Fruit fly (Drosophila melanogaster) whole organism, embryonic: ENCODE results near the gene mAChR-C.

Experiments
- Antp ChIP-seq: fragments of 200-800 bp; sonication (Bioruptor generic); optimal IDR thresholded peaks from 3 replicates; lab custom pipeline; 2016; ENCODE audit warnings: missing biosample characterization, missing genetic modification characterization
- BtbVII ChIP-seq: fragments of 200-800 bp; sonication (Bioruptor generic); optimal IDR thresholded peaks from 3 replicates; lab custom pipeline; 2017; ENCODE audit warnings: missing biosample characterization, mild to moderate bottlenecking, missing genetic modification characterization
- CG11085 ChIP-seq: fragments of 200-800 bp; sonication (Bioruptor generic); IDR thresholded peaks from 2 replicates; pipeline ENCODE4 v1.3.6; 2022; ENCODE audit warnings: missing biosample characterization, missing genetic modification characterization
- CG11456 ChIP-seq: fragments of 200-800 bp; sonication (Bioruptor generic); IDR thresholded peaks from 3 replicates; pipeline ENCODE4 v1.3.6; 2022; ENCODE audit warnings: missing biosample characterization, missing genetic modification characterization
- CG11560 ChIP-seq: fragments of 200-800 bp; sonication (Bioruptor generic); IDR thresholded peaks from 3 replicates; pipeline ENCODE4 v1.3.6; 2022; ENCODE audit warnings: missing biosample characterization, missing genetic modification characterization
- CG11696 ChIP-seq: fragments of 200-800 bp; sonication (Bioruptor generic); IDR thresholded peaks from 2 replicates; pipeline ENCODE4 v1.3.6; 2022; ENCODE audit warnings: missing biosample characterization, missing genetic modification characterization
- CG11723 ChIP-seq: fragments of 200-800 bp; sonication (Bioruptor generic); optimal IDR thresholded peaks from 2 replicates; lab custom pipeline; 2017; ENCODE audit warnings: missing biosample characterization, mild to moderate bottlenecking, missing genetic modification characterization
- CG12219 ChIP-seq: fragments of 200-800 bp; sonication (Bioruptor generic); optimal IDR thresholded peaks from 3 replicates; lab custom pipeline; 2018; ENCODE audit warnings: missing biosample characterization, mild to moderate bottlenecking, missing genetic modification characterization
- CG12236 ChIP-seq: fragments of 200-800 bp; sonication (Bioruptor generic); optimal IDR thresholded peaks from 2 replicates; lab custom pipeline; 2016; ENCODE audit warnings: missing biosample characterization, missing genetic modification characterization
- CG13123 ChIP-seq: fragments of 200-800 bp; sonication (Bioruptor generic); optimal IDR thresholded peaks from 2 replicates; lab custom pipeline; 2016; ENCODE audit warnings: missing biosample characterization, missing genetic modification characterization
- CG13775 ChIP-seq: fragments of 200-800 bp; sonication (Bioruptor generic); optimal IDR thresholded peaks from 3 replicates; lab custom pipeline; 2017; ENCODE audit warnings: missing biosample characterization, mild to moderate bottlenecking, missing genetic modification characterization
- CG14710 ChIP-seq: fragments of 200-800 bp; sonication (Bioruptor generic); optimal IDR thresholded peaks from 3 replicates; lab custom pipeline; 2019; ENCODE audit warnings: missing biosample characterization, mild to moderate bottlenecking, missing genetic modification characterization, moderate library complexity
- CG14860 ChIP-seq: fragments of 200-800 bp; sonication (Bioruptor generic); IDR thresholded peaks from 3 replicates; pipeline ENCODE4 v1.3.6; 2022; ENCODE audit warnings: missing biosample characterization, missing genetic modification characterization; ENCODE audit not compliant: partially characterized antibody
- CG1529 ChIP-seq: fragments of 200-800 bp; sonication (Bioruptor generic); optimal IDR thresholded peaks from 3 replicates; lab custom pipeline; 2018; ENCODE audit warnings: missing biosample characterization, missing genetic modification characterization
- CG16815 ChIP-seq: fragments of 200-800 bp; sonication (Bioruptor generic); optimal IDR thresholded peaks from 3 replicates; lab custom pipeline; 2017; ENCODE audit warnings: missing biosample characterization, mild to moderate bottlenecking, missing genetic modification characterization
- CG17802 ChIP-seq: fragments of 200-800 bp; sonication (Bioruptor generic); optimal IDR thresholded peaks from 2 replicates; lab custom pipeline; 2018; ENCODE audit warnings: missing biosample characterization, mild to moderate bottlenecking, missing genetic modification characterization, moderate library complexity
- CG18262 ChIP-seq: fragments of 200-800 bp; optimal IDR thresholded peaks from 3 replicates; lab custom pipeline; 2019; ENCODE audit warnings: missing biosample characterization, mild to moderate bottlenecking, missing genetic modification characterization, moderate library complexity
- CG18476 ChIP-seq: fragments of 200-800 bp; sonication (Bioruptor generic); optimal IDR thresholded peaks from 2 replicates; lab custom pipeline; 2016; ENCODE audit warnings: missing biosample characterization, mild to moderate bottlenecking, missing genetic modification characterization
- CG3163 ChIP-seq: fragments of 200-800 bp; sonication (Bioruptor generic); optimal IDR thresholded peaks from 3 replicates; lab custom pipeline; 2016; ENCODE audit warnings: missing biosample characterization, missing genetic modification characterization
- CG34224 ChIP-seq: fragments of 200-800 bp; sonication (Bioruptor generic); IDR thresholded peaks from 3 replicates; pipeline ENCODE4 v1.3.6; 2022; ENCODE audit warnings: missing biosample characterization, missing genetic modification characterization; ENCODE audit not compliant: partially characterized antibody
- CG4282 ChIP-seq: fragments of 200-800 bp; sonication (Bioruptor generic); optimal IDR thresholded peaks from 2 replicates; lab custom pipeline; 2016; ENCODE audit warnings: missing biosample characterization, missing genetic modification characterization
- CG4707 ChIP-seq: fragments of 200-800 bp; sonication (Bioruptor generic); optimal IDR thresholded peaks from 2 replicates; lab custom pipeline; 2018; ENCODE audit warnings: missing biosample characterization, mild to moderate bottlenecking, missing genetic modification characterization, moderate library complexity
- CG4854 ChIP-seq: fragments of 200-800 bp; sonication (Bioruptor generic); optimal IDR thresholded peaks from 2 replicates; lab custom pipeline; 2016; ENCODE audit warnings: missing biosample characterization, missing genetic modification characterization, inconsistent platforms
- CG5245 ChIP-seq: fragments of 200-800 bp; sonication (Bioruptor generic); optimal IDR thresholded peaks from 3 replicates; lab custom pipeline; 2016; ENCODE audit warnings: missing biosample characterization, missing genetic modification characterization
- CG6689 ChIP-seq: fragments of 200-800 bp; sonication (Bioruptor generic); IDR thresholded peaks from 2 replicates; pipeline ENCODE4 v1.3.6; 2022; ENCODE audit warnings: missing biosample characterization, missing genetic modification characterization
- CG7271 ChIP-seq: fragments of 200-800 bp; sonication (Bioruptor generic); optimal IDR thresholded peaks from 2 replicates; lab custom pipeline; 2018; ENCODE audit warnings: missing biosample characterization, mild to moderate bottlenecking, missing genetic modification characterization, moderate library complexity
- CG7786 ChIP-seq: fragments of 200-800 bp; sonication (Bioruptor generic); optimal IDR thresholded peaks from 2 replicates; lab custom pipeline; 2016; ENCODE audit warnings: missing biosample characterization, missing genetic modification characterization
- CG8290 ChIP-seq, 3 experiments: fragments of 200-800 bp; sonication (Bioruptor generic); optimal IDR thresholded peaks; 2 replicates each; lab custom pipeline; 2016 to 2019; ENCODE audit warnings: missing biosample characterization in 3 of 3, missing genetic modification characterization in 3 of 3, mild to moderate bottlenecking in 2 of 3, moderate library complexity in 1 of 3
- CrebB ChIP-seq: fragments of 200-800 bp; sonication (Bioruptor generic); optimal IDR thresholded peaks from 3 replicates; lab custom pipeline; 2018; ENCODE audit warnings: missing biosample characterization, mild to moderate bottlenecking, missing genetic modification characterization
- Dad ChIP-seq: fragments of 200-800 bp; sonication (Bioruptor generic); optimal IDR thresholded peaks from 3 replicates; lab custom pipeline; 2016; ENCODE audit warnings: missing biosample characterization, missing genetic modification characterization
- Hr51 ChIP-seq, 2 experiments: fragments of 200-800 bp; sonication (Bioruptor generic); optimal IDR thresholded peaks; 2 replicates in 1 of 2; 3 replicates in 1 of 2; lab custom pipeline; 2016 to 2018; ENCODE audit warnings: missing biosample characterization in 2 of 2, missing genetic modification characterization in 2 of 2, mild to moderate bottlenecking in 1 of 2, moderate library complexity in 1 of 2
- Neu2 ChIP-seq: fragments of 200-800 bp; sonication (Bioruptor generic); optimal IDR thresholded peaks from 3 replicates; lab custom pipeline; 2016; ENCODE audit warnings: missing biosample characterization, missing genetic modification characterization, borderline replicate concordance
- Xbp1 ChIP-seq: fragments of 200-800 bp; sonication (Bioruptor generic); optimal IDR thresholded peaks from 3 replicates; lab custom pipeline; 2016; ENCODE audit warnings: missing biosample characterization, mild to moderate bottlenecking, missing genetic modification characterization
- chif ChIP-seq, 2 experiments: fragments of 200-800 bp; sonication (Bioruptor generic); optimal IDR thresholded peaks; 3 replicates each; lab custom pipeline; 2016; ENCODE audit warnings: missing biosample characterization in 2 of 2, missing genetic modification characterization in 2 of 2
- crc ChIP-seq: fragments of 200-800 bp; sonication (Bioruptor generic); optimal IDR thresholded peaks from 2 replicates; lab custom pipeline; 2016; ENCODE audit warnings: missing biosample characterization, missing genetic modification characterization
- disco-r ChIP-seq: fragments of 200-800 bp; sonication (Bioruptor generic); optimal IDR thresholded peaks from 2 replicates; lab custom pipeline; 2016; ENCODE audit warnings: missing biosample characterization, missing genetic modification characterization
- fru ChIP-seq: fragments of >200 bp; optimal IDR thresholded peaks from 2 replicates; lab custom pipeline; 2017
- kah ChIP-seq: fragments of 200-800 bp; sonication (Bioruptor generic); optimal IDR thresholded peaks from 2 replicates; lab custom pipeline; 2018; ENCODE audit warnings: missing biosample characterization, mild to moderate bottlenecking, missing genetic modification characterization
- ken ChIP-seq: fragments of 200-800 bp; sonication (Bioruptor generic); IDR thresholded peaks from 3 replicates; pipeline ENCODE4 v1.3.6; 2022; ENCODE audit warnings: missing biosample characterization, missing genetic modification characterization
- odd ChIP-seq: fragments of 200-800 bp; sonication (Bioruptor generic); optimal IDR thresholded peaks from 2 replicates; lab custom pipeline; 2017; ENCODE audit warnings: missing biosample characterization, mild to moderate bottlenecking, missing genetic modification characterization
- org-1 ChIP-seq: fragments of 200-800 bp; sonication (Bioruptor generic); optimal IDR thresholded peaks from 2 replicates; lab custom pipeline; 2017; ENCODE audit warnings: missing biosample characterization, missing genetic modification characterization
- sc ChIP-seq, 3 experiments: fragments of >200 bp in 2 of 3; fragments of 200-800 bp in 1 of 3; sonication (Bioruptor generic) in 1 of 3; optimal IDR thresholded peaks; 2 replicates in 2 of 3; 3 replicates in 1 of 3; lab custom pipeline; 2017; ENCODE audit warnings: mild to moderate bottlenecking in 1 of 3, missing biosample characterization in 1 of 3, missing genetic modification characterization in 1 of 3, missing genetic modification reagents in 1 of 3
- scrt ChIP-seq: fragments of 200-800 bp; sonication (Bioruptor generic); optimal IDR thresholded peaks from 2 replicates; lab custom pipeline; 2018; ENCODE audit warnings: missing biosample characterization, mild to moderate bottlenecking, missing genetic modification characterization, moderate library complexity
- sd ChIP-seq: fragments of 200-800 bp; sonication (Bioruptor generic); optimal IDR thresholded peaks from 3 replicates; lab custom pipeline; 2018; ENCODE audit warnings: missing biosample characterization, mild to moderate bottlenecking, missing genetic modification characterization, moderate library complexity
- shn ChIP-seq: fragments of 200-800 bp; sonication (Bioruptor generic); optimal IDR thresholded peaks from 3 replicates; lab custom pipeline; 2016; ENCODE audit warnings: missing biosample characterization, missing genetic modification characterization
- sisA ChIP-seq: fragments of 200-800 bp; sonication (Bioruptor generic); IDR thresholded peaks from 2 replicates; pipeline ENCODE4 v1.3.6; 2022; ENCODE audit warnings: missing biosample characterization, missing genetic modification characterization
- tap ChIP-seq: fragments of 200-800 bp; optimal IDR thresholded peaks from 3 replicates; lab custom pipeline; 2019; ENCODE audit warnings: missing biosample characterization, mild to moderate bottlenecking, missing genetic modification characterization, moderate library complexity
- ttk ChIP-seq: fragments of 200-800 bp; sonication (Bioruptor generic); IDR thresholded peaks from 2 replicates; pipeline ENCODE4 v2.1.2; 2022; ENCODE audit warnings: missing biosample characterization, missing genetic modification characterization

The mAChR-C gene

DNA sequence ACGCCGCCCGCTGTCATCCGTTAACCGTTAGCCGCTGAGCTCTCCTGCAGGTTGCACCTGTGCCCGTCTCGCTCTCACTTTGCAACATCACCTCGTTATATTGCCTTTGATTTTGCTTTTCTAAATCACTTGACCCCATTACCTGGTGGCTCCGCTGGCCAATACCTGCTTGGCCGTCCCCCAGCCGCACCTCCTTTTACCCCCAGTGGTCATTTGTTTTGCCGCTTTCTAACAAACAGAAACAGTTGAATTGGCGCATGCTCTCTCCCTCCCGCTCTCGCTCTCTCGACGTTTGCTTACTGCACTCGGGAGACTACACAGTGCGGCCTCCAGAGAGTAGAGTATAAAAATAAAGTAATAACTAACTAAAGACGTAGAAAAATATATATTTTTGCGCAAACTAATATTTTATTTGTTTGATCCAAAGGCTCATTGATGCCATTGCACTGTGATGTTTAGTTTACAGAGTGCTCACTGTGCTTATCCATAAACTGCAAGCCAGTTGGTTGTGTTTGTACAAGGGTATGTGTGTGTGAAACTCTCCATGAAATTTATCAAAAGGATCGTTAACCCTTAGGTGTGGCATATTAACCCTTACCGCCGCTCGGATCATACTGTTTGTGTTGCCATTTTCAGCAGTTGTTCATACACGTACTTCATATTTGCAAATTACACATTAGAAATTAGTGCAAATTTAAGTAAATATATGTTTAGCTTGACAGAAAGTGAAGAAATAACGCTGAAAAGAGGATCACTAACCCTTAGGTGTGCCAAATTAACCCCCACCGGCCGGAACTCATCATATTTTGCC, 27.8 kb downstream of the mAChR-C start (continued):
- TF ChIP-seq Hr51 (GFP tag; optimal IDR thresholded peaks at IDR 0.05; lab: Kevin White, UChicago): peak in 1 of 2 experiments; percentile 53
- TF ChIP-seq chif (GFP tag; optimal IDR thresholded peaks at IDR 0.05; lab: Kevin White, UChicago): peak; percentile 57 to 81
- peak; percentile 16 for TF ChIP-seq CG3163
- TF ChIP-seq CG34224 (GFP tag; lab: Robert Waterston, UW): no peak
- no peak for TF ChIP-seq fru (lab: Kevin White, UChicago)
- TF ChIP-seq CG4707 (GFP tag; lab: Kevin White, UChicago): peak; percentile 37
- peak; percentile 67 for TF ChIP-seq CG18476 (GFP tag; lab: Kevin White, UChicago)
- TF ChIP-seq shn (GFP tag; lab: Kevin White, UChicago): peak; percentile 36
- peak; percentile 90 for TF ChIP-seq CG6689 (GFP tag; lab: Robert Waterston, UW)
- TF ChIP-seq CG16815 (GFP tag; lab: Kevin White, UChicago): peak; percentile 76
- TF ChIP-seq scrt (GFP tag; lab: Kevin White, UChicago): peak; percentile 65
- peak; percentile 84 for TF ChIP-seq ttk (GFP tag; lab: Robert Waterston, UW)
- TF ChIP-seq Dad: peak; percentile 51
- peak; percentile 60 for TF ChIP-seq org-1 (GFP tag; lab: Kevin White, UChicago)
- peak; percentile 3 for TF ChIP-seq CG7271 (tag; lab: Kevin White, UChicago)
- TF ChIP-seq CG11456 (GFP tag; lab: Robert Waterston, UW): peak; percentile 82
- TF ChIP-seq sc (optimal IDR thresholded peaks at IDR 0.05; lab: Kevin White, UChicago): no peak
- no peak for TF ChIP-seq sc (GFP tag; optimal IDR thresholded peaks at IDR 0.05; lab: Kevin White, UChicago)
- no peak for TF ChIP-seq kah (GFP tag; lab: Kevin White, UChicago)
- no peak for TF ChIP-seq CG11723 (GFP tag; lab: Kevin White, UChicago)
- peak; percentile 72 for TF ChIP-seq CG11696 (GFP tag; lab: Robert Waterston, UW)
- TF ChIP-seq sisA (GFP tag; lab: Robert Waterston, UW): peak; percentile 89
- TF ChIP-seq tap (tag; lab: Kevin White, UChicago): no peak
- peak; percentile 68 for TF ChIP-seq CG12219 (GFP tag; lab: Kevin White, UChicago)
- peak; percentile 30 for TF ChIP-seq CG4282 (GFP tag; lab: Kevin White, UChicago)
- no peak for TF ChIP-seq CG14860 (GFP tag; lab: Robert Waterston, UW)
- peak; percentile 84 for TF ChIP-seq Xbp1 (GFP tag; lab: Kevin White, UChicago)
- TF ChIP-seq CG14710 (tag; lab: Kevin White, UChicago): peak; percentile 44
- peak; percentile 75 for TF ChIP-seq CG7786 (GFP tag; lab: Kevin White, UChicago)
- no peak for TF ChIP-seq odd (GFP tag; lab: Kevin White, UChicago)
- peak; percentile 73 for TF ChIP-seq CG11085 (GFP tag; lab: Robert Waterston, UW)
- TF ChIP-seq CrebB: peak; percentile 21
- peak; percentile 93 for TF ChIP-seq ken (GFP tag; lab: Robert Waterston, UW)
- TF ChIP-seq crc (GFP tag; lab: Kevin White, UChicago): peak; percentile 29
- no peak for TF ChIP-seq CG8290 (GFP tag; optimal IDR thresholded peaks at IDR 0.05; lab: Kevin White, UChicago)
- no peak for TF ChIP-seq CG8290 (tag; optimal IDR thresholded peaks at IDR 0.05; lab: Kevin White, UChicago)
- TF ChIP-seq CG12236 (GFP tag; lab: Kevin White, UChicago): peak; percentile 57
- TF ChIP-seq CG4854 (GFP tag; lab: Kevin White, UChicago): peak; percentile 57
- TF ChIP-seq sd: no peak
- peak; percentile 59 for TF ChIP-seq CG13775 (GFP tag; lab: Kevin White, UChicago)
- peak; percentile 13 for TF ChIP-seq BtbVII (GFP tag; lab: Kevin White, UChicago)
- peak; percentile 67 for TF ChIP-seq CG1529 (GFP tag; lab: Kevin White, UChicago)
- TF ChIP-seq CG18262: peak; percentile 74
- peak; percentile 34 for TF ChIP-seq CG17802
- TF ChIP-seq CG13123 (GFP tag; lab: Kevin White, UChicago): peak; percentile 38
- TF ChIP-seq CG11560 (tag; lab: Robert Waterston, UW): peak; percentile 72
- peak; percentile 41 for TF ChIP-seq disco-r (GFP tag; lab: Kevin White, UChicago)
- TF ChIP-seq Antp: peak; percentile 55
- no peak for TF ChIP-seq Neu2
- TF ChIP-seq CG5245: peak; percentile 56
